Fruit fly (Drosophila melanogaster): ENCODE results near the gene CG12948.

DNA sequence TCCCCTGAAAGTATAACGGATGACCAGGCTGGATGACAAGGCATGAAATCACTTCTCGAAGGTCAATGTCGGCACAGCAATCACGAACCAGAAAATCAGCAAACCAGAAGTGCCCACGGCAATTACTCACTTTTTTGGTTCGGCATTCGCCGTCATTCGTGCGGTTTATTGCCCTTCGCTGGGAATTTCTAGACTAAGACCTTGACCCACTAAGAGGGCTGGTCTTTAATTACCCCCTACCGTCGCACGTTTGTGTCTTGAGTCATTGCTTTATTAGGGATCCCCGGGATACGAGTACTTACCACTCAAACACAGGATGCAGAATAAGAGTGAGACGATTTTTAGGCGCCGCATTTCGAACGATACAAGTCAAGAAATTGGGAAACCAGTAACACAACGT lies 2.1 kb downstream of the CG12948 start:
- no peak for TF ChIP-seq dsx (GFP tag; optimal IDR thresholded peaks at IDR 0.05; ENCODE audit: poor library complexity, severe bottlenecking)
- no peak for TF ChIP-seq cyc (GFP tag; optimal IDR thresholded peaks at IDR 0.05)
- TF ChIP-seq pdm3 (GFP tag; optimal IDR thresholded peaks at IDR 0.05): no peak
- no peak for TF ChIP-seq CG9139 (GFP tag; optimal IDR thresholded peaks at IDR 0.05)
- TF ChIP-seq CG3032 (tag; optimal IDR thresholded peaks at IDR 0.05): no peak
- no peak for TF ChIP-seq spab (GFP tag; optimal IDR thresholded peaks at IDR 0.05)
- TF ChIP-seq CG4318 (GFP tag; optimal IDR thresholded peaks at IDR 0.05): no peak

All from whole organism, prepupa.